Worm (Caenorhabditis elegans): ENCODE data around the gene ZK1240.3.
A peak's percentile ranks its signal among the peaks of the same experiment; 100 is the strongest.

The ZK1240.3 gene

DNA sequence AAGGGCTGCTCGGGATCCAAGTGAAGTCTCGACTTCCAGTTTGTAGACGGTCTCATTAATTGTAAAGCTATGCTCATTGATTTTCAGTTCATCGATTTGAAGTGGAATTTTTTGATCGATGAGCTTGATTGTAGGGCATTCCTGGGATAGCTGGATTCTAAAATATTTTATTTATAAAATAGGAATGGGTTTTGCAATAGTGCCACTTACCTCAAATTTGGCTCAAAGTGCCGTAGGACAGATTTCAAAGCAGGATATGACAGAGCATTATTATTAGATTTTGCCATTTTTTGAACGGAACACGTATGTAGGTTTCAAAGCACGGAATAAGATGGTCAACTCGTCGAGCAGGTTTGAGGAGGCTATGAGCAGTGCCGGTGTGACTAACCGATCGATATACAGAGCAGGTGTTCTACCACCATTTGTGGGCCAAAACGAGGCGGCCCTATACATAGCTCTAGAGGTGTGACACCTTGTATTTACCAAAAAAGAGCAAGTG is 24.3 kb upstream of the ZK1240.3 start, which contains the start of gene fbxc-25:
Gene fbxc-25 (minus strand): TSS at position 449 of the 499 bp plus-strand sequence.
- TF ChIP-seq drap-1 (GFP tag; optimal IDR thresholded peaks at IDR 0.05): no peak
- TF ChIP-seq ceh-43 (GFP tag; optimal IDR thresholded peaks at IDR 0.05): no peak
- no peak for TF ChIP-seq elt-1 (tag; optimal IDR thresholded peaks at IDR 0.05; ENCODE audit: borderline replicate concordance, insufficient read depth)
- TF ChIP-seq snpc-4 (tag; optimal IDR thresholded peaks at IDR 0.05): no peak
- TF ChIP-seq unc-120 (tag; optimal IDR thresholded peaks at IDR 0.05; ENCODE audit: poor library complexity, severe bottlenecking): no peak
- no peak for TF ChIP-seq nhr-28 (tag; optimal IDR thresholded peaks at IDR 0.05)
- no peak for TF ChIP-seq cnd-1 (tag; optimal IDR thresholded peaks at IDR 0.05)
- TF ChIP-seq nhr-12 (tag; optimal IDR thresholded peaks at IDR 0.05): no peak
- TF ChIP-seq ceh-83 (GFP tag; optimal IDR thresholded peaks at IDR 0.05): no peak
- no peak for TF ChIP-seq ceh-39 (tag; optimal IDR thresholded peaks at IDR 0.05)
- no peak for TF ChIP-seq tbx-8 (GFP tag; optimal IDR thresholded peaks at IDR 0.05)
- no peak for TF ChIP-seq lin-13 (tag; optimal IDR thresholded peaks at IDR 0.05)
- TF ChIP-seq sptf-1 (tag; optimal IDR thresholded peaks at IDR 0.05): no peak
- TF ChIP-seq nhr-237 (tag; optimal IDR thresholded peaks at IDR 0.05): no peak
- no peak for TF ChIP-seq mls-2 (tag; optimal IDR thresholded peaks at IDR 0.05)
- no peak for TF ChIP-seq blmp-1 (tag; optimal IDR thresholded peaks at IDR 0.05)
- no peak for TF ChIP-seq unc-39 (tag; optimal IDR thresholded peaks at IDR 0.05)
- no peak for TF ChIP-seq elt-3 (tag; optimal IDR thresholded peaks at IDR 0.05)
- TF ChIP-seq lsy-2 (tag; optimal IDR thresholded peaks at IDR 0.05): no peak
- TF ChIP-seq flh-1 (GFP tag; optimal IDR thresholded peaks at IDR 0.05): no peak

DNA sequence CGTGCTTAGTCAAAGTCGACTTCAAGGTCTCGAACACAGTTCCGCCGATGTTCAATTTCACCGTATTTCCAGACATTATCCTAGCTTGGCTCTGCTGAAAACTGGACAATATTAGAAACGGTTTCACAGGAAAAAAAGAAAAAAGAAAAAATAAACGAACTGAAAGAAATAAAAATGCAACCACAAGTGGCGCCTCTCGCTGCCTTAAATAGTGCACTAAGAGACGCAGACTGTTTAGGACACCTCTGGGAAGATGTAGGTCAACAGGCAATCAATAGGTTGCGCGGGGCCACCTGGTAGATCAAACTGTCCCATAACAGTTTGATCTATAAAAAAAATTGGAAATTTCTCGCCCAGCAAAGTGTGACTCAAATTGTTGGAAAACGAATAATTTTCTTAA is 21.4 kb upstream of the ZK1240.3 start, which contains the start of gene B0281.4:
Gene B0281.4 (minus strand): TSS at position 101 of the 400 bp plus-strand sequence.
- TF ChIP-seq zip-8 (tag; optimal IDR thresholded peaks at IDR 0.05): no peak

DNA sequence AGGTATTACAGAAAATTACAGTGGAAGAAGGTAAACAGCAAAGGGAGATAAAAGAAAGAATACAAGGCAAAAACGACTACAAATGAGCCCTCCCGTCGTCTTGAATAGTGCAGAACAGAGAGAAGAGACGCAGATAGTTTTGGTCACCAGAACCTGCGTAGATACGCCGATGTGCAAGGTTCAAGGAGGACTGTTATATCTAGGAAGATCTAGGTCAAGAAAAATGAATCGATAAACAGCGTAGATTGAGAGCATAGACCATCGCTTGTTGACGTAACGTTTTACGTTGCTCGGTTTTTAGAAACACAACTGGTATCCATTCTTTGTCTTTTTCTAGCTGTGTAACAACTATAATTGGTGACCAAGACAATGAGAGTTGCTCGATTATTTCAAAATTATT is 19.3 kb upstream of the ZK1240.3 start, which contains the start of gene B0281.5:
Gene B0281.5 (minus strand): TSS at position 101 of the 400 bp plus-strand sequence.
- TF ChIP-seq ceh-39 (tag; optimal IDR thresholded peaks at IDR 0.05) (peak; percentile 21), nhr-2 (tag; optimal IDR thresholded peaks at IDR 0.05) (peak; percentile 37), mep-1 (tag; optimal IDR thresholded peaks at IDR 0.05) (no peak)

DNA sequence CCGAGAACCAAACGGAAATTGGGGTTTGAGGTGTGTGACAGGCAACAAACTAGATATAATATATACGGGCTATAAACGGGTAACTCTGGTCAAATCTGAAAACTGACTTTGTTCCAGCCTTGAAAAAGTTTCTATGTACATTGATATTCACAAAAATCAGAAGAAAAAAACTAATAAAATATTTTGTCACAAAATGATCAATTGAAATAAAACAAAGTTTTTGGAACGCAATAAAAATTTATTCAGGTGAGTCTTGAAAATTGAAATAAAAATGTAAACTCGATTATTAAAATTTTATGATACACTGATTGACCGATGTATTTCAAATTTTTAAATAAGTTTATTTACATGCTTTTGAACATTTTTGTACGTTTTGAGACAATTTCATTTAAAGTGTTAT is 17.8 kb upstream of the ZK1240.3 start, which contains the start of gene B0281.6:
Gene B0281.6 (minus strand): TSS at position 101 of the 400 bp plus-strand sequence.
- TF ChIP-seq nhr-237 (tag; optimal IDR thresholded peaks at IDR 0.05) (no peak), sptf-1 (tag; optimal IDR thresholded peaks at IDR 0.05) (no peak), elt-3 (tag; optimal IDR thresholded peaks at IDR 0.05) (no peak), sem-2 (GFP tag; optimal IDR thresholded peaks at IDR 0.05) (no peak), bed-3 (GFP tag; optimal IDR thresholded peaks at IDR 0.05) (no peak), M03D4.4 (tag; optimal IDR thresholded peaks at IDR 0.05) (no peak), mab-5 (tag; optimal IDR thresholded peaks at IDR 0.05) (no peak), nhr-76 (tag; optimal IDR thresholded peaks at IDR 0.05) (no peak), ham-2 (GFP tag; optimal IDR thresholded peaks at IDR 0.05) (no peak)

DNA sequence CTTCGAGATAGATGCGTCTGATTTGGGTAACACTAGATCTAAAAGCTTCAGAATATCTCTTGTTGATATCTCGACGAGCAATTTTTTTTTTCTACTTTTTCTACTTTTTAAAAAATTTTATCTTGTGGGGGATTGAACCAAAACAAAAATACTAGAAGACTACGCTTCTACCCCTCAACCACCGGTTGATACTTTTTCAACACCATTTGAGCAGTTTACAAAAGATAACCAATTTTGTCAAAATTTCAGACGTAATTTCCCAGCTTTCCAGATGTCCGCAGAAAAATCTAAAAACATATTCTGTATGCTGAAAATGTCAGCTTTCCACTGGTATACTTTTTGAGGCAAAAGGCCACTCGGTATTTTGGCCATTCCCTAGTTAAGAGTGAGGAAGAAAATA is 15.6 kb upstream of the ZK1240.3 start:
- no peak for TF ChIP-seq unc-120 (tag; optimal IDR thresholded peaks at IDR 0.05; ENCODE audit: poor library complexity, severe bottlenecking)
- TF ChIP-seq sem-2 (GFP tag; optimal IDR thresholded peaks at IDR 0.05): no peak
- no peak for TF ChIP-seq ham-2 (GFP tag; optimal IDR thresholded peaks at IDR 0.05)
- no peak for TF ChIP-seq flh-1 (GFP tag; optimal IDR thresholded peaks at IDR 0.05)
- no peak for TF ChIP-seq tbx-8 (GFP tag; optimal IDR thresholded peaks at IDR 0.05)
- TF ChIP-seq ceh-83 (GFP tag; optimal IDR thresholded peaks at IDR 0.05): no peak
- no peak for TF ChIP-seq M03D4.4 (tag; optimal IDR thresholded peaks at IDR 0.05)
- no peak for TF ChIP-seq drap-1 (GFP tag; optimal IDR thresholded peaks at IDR 0.05)
- TF ChIP-seq lin-13 (tag; optimal IDR thresholded peaks at IDR 0.05): no peak
- TF ChIP-seq nhr-237 (tag; optimal IDR thresholded peaks at IDR 0.05): no peak
- no peak for TF ChIP-seq unc-62 (GFP tag; optimal IDR thresholded peaks at IDR 0.05)
- no peak for TF ChIP-seq unc-39 (tag; optimal IDR thresholded peaks at IDR 0.05)
- no peak for TF ChIP-seq mab-5 (tag; optimal IDR thresholded peaks at IDR 0.05)
- no peak for TF ChIP-seq zip-8 (tag; optimal IDR thresholded peaks at IDR 0.05)
- TF ChIP-seq mep-1 (tag; optimal IDR thresholded peaks at IDR 0.05): no peak
- TF ChIP-seq nhr-2 (tag; optimal IDR thresholded peaks at IDR 0.05): no peak
